Worm (Caenorhabditis elegans) whole organism, early embryonic: ENCODE measurements around the gene sna-2.

ENCODE experiments used
- B0310.2 ChIP-seq: sonication (generic microtip); optimal IDR thresholded peaks from 2 replicates; lab custom pipeline; 2016; ENCODE audit warnings: mild to moderate bottlenecking, missing genetic modification characterization, missing compliant biosample characterization
- F13C5.2 ChIP-seq: sonication (generic microtip); optimal IDR thresholded peaks from 2 replicates; lab custom pipeline; 2017; ENCODE audit warnings: mild to moderate bottlenecking, missing genetic modification characterization, inconsistent platforms, missing compliant biosample characterization
- aly-1 ChIP-seq: sonication (generic microtip); optimal IDR thresholded peaks from 2 replicates; lab custom pipeline; 2016; ENCODE audit warnings: missing genetic modification characterization, missing compliant biosample characterization
- ama-1 ChIP-seq: fragments of 150-350 bp; optimal IDR thresholded peaks from 2 replicates; lab custom pipeline; 2014
- ets-7 ChIP-seq: sonication (generic microtip); optimal IDR thresholded peaks from 2 replicates; lab custom pipeline; 2016; ENCODE audit warnings: missing genotype, missing genetic modification characterization, missing compliant biosample characterization
- flt-1 ChIP-seq: fragments of 200-800 bp; sonication (Bioruptor generic); IDR thresholded peaks from 2 replicates; pipeline ENCODE4 v1.3.6; 2022; ENCODE audit warnings: missing genetic modification characterization, missing compliant biosample characterization
- hmg-4 ChIP-seq: fragments of 200-800 bp; sonication (Bioruptor generic); optimal IDR thresholded peaks from 2 replicates; lab custom pipeline; 2018; ENCODE audit warnings: mild to moderate bottlenecking, missing genetic modification characterization, missing compliant biosample characterization
- pes-1 ChIP-seq: fragments of 200-800 bp; sonication (Bioruptor generic); IDR thresholded peaks from 2 replicates; pipeline ENCODE4 v1.3.6; 2022; ENCODE audit warnings: missing genetic modification reagents, missing genetic modification characterization, missing compliant biosample characterization
- scrt-1 ChIP-seq: fragments of 200-800 bp; sonication (Bioruptor generic); IDR thresholded peaks from 2 replicates; pipeline ENCODE4 v1.3.6; 2022; ENCODE audit warnings: missing genetic modification characterization, missing compliant biosample characterization
- tbx-37 ChIP-seq: fragments of 200-800 bp; sonication (Bioruptor generic); conservative IDR thresholded peaks from 2 replicates; pipeline ENCODE4 v1.3.6; 2022; ENCODE audit warnings: missing genetic modification reagents, missing genetic modification characterization, missing compliant biosample characterization
- tra-4 ChIP-seq: sonication (generic microtip); optimal IDR thresholded peaks from 2 replicates; lab custom pipeline; 2017; ENCODE audit warnings: missing genetic modification characterization, missing compliant biosample characterization

- TF ChIP-seq F13C5.2 (tag; lab: Kevin White, UChicago), result no peak
- no peak for TF ChIP-seq ama-1 (lab: Kevin White, UChicago)
- no peak for TF ChIP-seq pes-1 (GFP tag; lab: Robert Waterston, UW)
- no peak for TF ChIP-seq ets-7 (tag; lab: Kevin White, UChicago)
- TF ChIP-seq flt-1 (GFP tag; lab: Robert Waterston, UW), result no peak
- no peak for TF ChIP-seq tbx-37 (GFP tag; lab: Robert Waterston, UW)
- TF ChIP-seq scrt-1 (GFP tag; lab: Robert Waterston, UW), result no peak
- no peak for TF ChIP-seq aly-1 (tag; lab: Kevin White, UChicago)
- TF ChIP-seq tra-4, result no peak
- no peak for TF ChIP-seq B0310.2 (tag; lab: Kevin White, UChicago)
- no peak for TF ChIP-seq hmg-4 (GFP tag; lab: Kevin White, UChicago)
Measured at ce11 chrIV:9762667-9763173, 14.7 kb downstream of the sna-2 start.
